Worm (Caenorhabditis elegans): Measurements from ENCODE around the gene K08D9.2.
A peak's percentile ranks its signal among the peaks of the same experiment; 100 is the strongest.

K08D9.2 gene

DNA sequence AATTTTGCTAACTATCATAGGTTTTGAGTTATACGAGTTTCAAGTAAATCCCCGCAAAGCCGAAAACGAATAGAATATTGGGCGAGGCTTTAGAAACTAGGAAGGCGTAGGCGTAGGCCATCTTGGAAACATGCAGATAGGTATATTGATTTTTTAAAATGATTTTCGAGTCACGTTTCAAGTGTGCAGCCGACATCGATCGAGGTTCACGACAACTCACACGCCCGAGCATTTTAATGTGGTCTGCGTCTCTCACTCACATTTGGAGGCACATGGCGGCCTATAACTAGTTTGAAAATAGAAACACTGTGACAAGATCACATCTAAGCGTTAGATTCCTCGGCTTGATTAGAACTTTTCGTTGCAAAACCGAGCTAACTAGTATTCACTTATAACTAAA is at the start of gene K08D9.2:
TSS of gene K08D9.2 (plus strand) at position 301 of the 400 bp plus-strand sequence.
- TF ChIP-seq sma-3 (GFP tag; optimal IDR thresholded peaks at IDR 0.05) = no peak

- TF ChIP-seq ZK546.5 (tag; optimal IDR thresholded peaks at IDR 0.05) (no peak), lin-11 (tag; optimal IDR thresholded peaks at IDR 0.05) (no peak), lin-39 (tag; optimal IDR thresholded peaks at IDR 0.05) (no peak), blmp-1 (tag; optimal IDR thresholded peaks at IDR 0.05; ENCODE audit: insufficient read depth) (no peak), F13H6.1 (tag; optimal IDR thresholded peaks at IDR 0.05) (no peak), nhr-6 (tag; optimal IDR thresholded peaks at IDR 0.05) (no peak), ztf-1 (GFP tag; conservative IDR thresholded peaks at IDR 0.05) (no peak), sma-3 (GFP tag; optimal IDR thresholded peaks at IDR 0.05) (no peak), nhr-11 (tag; optimal IDR thresholded peaks at IDR 0.05) (no peak), elt-3 (tag; optimal IDR thresholded peaks at IDR 0.05) (no peak), ztf-4 (tag; optimal IDR thresholded peaks at IDR 0.05) (no peak), nhr-237 (tag; optimal IDR thresholded peaks at IDR 0.05) (no peak), elt-1 (tag; optimal IDR thresholded peaks at IDR 0.05) (no peak), C34F6.9 (tag; optimal IDR thresholded peaks at IDR 0.05) (no peak), fos-1 (tag; optimal IDR thresholded peaks at IDR 0.05) (no peak), crh-2 (tag; optimal IDR thresholded peaks at IDR 0.05) (no peak), unc-55 (GFP tag; optimal IDR thresholded peaks at IDR 0.05) (no peak), mab-5 (tag; optimal IDR thresholded peaks at IDR 0.05) (no peak), nhr-23 (tag; optimal IDR thresholded peaks at IDR 0.05) (no peak), sma-9 (GFP tag; optimal IDR thresholded peaks at IDR 0.05) (no peak), sma-9 (tag; optimal IDR thresholded peaks at IDR 0.05) (no peak)
Observed at ce11 chrV:3185855-3186254, 41.6 kb upstream of the K08D9.2 start.

DNA sequence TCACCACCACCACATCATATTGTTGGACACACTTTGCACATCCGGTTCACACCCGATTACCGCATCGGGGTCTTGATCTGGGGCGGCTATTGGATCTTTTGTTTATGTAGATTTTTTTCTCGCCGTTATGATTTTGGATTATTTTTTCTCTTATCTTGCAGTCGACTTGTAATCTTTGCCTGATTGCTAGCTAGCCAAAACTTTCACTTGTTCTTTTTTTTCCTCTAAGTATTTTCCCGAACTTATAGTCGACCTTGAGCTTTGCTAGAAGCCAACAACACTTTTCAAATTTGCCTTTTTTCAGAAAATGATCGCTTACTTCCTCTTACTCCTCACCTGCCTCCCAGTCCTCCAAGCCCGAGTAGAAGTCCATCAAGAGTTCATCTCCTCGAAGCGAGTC is 39.4 kb upstream of the K08D9.2 start, which contains the start of gene lag-2:
TSS of gene lag-2 (plus strand) at position 301 of the 400 bp plus-strand sequence.
- TF ChIP-seq mbf-1 (tag; optimal IDR thresholded peaks at IDR 0.05) = no peak
- TF ChIP-seq gmeb-1 (tag; optimal IDR thresholded peaks at IDR 0.05) = no peak
- TF ChIP-seq nhr-12 (tag; optimal IDR thresholded peaks at IDR 0.05) = no peak
- no peak for TF ChIP-seq nhr-237 (tag; optimal IDR thresholded peaks at IDR 0.05)
- TF ChIP-seq mdl-1 (tag; optimal IDR thresholded peaks at IDR 0.05) = no peak
- no peak for TF ChIP-seq Y55F3AM.14 (GFP tag; optimal IDR thresholded peaks at IDR 0.05)
- no peak for TF ChIP-seq crh-2 (tag; optimal IDR thresholded peaks at IDR 0.05)
- no peak for TF ChIP-seq nhr-6 (tag; optimal IDR thresholded peaks at IDR 0.05)
- TF ChIP-seq nhr-77 (tag; optimal IDR thresholded peaks at IDR 0.05) = no peak
- TF ChIP-seq mab-5 (tag; optimal IDR thresholded peaks at IDR 0.05) = no peak
- no peak for TF ChIP-seq sma-3 (GFP tag; optimal IDR thresholded peaks at IDR 0.05)
- no peak for TF ChIP-seq ztf-1 (GFP tag; conservative IDR thresholded peaks at IDR 0.05)
- no peak for TF ChIP-seq aly-2 (tag; optimal IDR thresholded peaks at IDR 0.05)
- no peak for TF ChIP-seq unc-39 (tag; optimal IDR thresholded peaks at IDR 0.05)
- no peak for TF ChIP-seq lsy-2 (tag; optimal IDR thresholded peaks at IDR 0.05)
- no peak for TF ChIP-seq C34F6.9 (tag; optimal IDR thresholded peaks at IDR 0.05)
- TF ChIP-seq alr-1 (tag; optimal IDR thresholded peaks at IDR 0.05) = no peak

DNA sequence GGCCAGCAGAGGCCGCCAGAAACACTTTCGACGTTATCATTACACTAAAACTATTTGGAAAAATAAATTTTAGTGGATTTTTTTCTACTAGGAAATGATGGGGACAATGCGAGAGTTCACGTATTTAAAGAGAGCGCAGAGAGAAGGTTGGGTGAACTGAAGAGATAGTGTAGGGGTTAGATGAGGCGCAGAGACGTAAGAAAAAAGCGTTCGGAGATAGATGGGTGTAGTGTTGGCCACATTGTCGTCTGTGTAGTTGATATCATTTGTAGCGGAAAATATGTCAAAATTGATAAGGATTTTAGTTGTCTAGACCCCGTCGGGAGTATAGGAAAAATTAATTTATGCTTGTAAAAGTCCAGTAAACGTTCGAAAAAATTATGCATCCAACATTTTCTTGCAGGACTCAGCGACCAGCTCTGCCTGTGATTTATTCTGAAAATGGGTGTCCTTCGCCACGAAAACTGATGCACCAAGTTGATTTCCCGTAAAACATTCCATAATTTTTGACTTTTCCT is 34.3 kb upstream of the K08D9.2 start, which contains the start of the genes Y73C8B.3 and Y73C8B.9:
TSS of gene Y73C8B.3 (minus strand) at position 147 of the 518 bp plus-strand sequence.
TSS of gene Y73C8B.9 (plus strand) at position 468 of the 518 bp plus-strand sequence.
- no peak for TF ChIP-seq elt-1 (tag; optimal IDR thresholded peaks at IDR 0.05)
- no peak for TF ChIP-seq aly-2 (tag; optimal IDR thresholded peaks at IDR 0.05)
- no peak for TF ChIP-seq zag-1 (tag; optimal IDR thresholded peaks at IDR 0.05)
- TF ChIP-seq lin-11 (tag; optimal IDR thresholded peaks at IDR 0.05) = no peak
- no peak for TF ChIP-seq snpc-4 (tag; optimal IDR thresholded peaks at IDR 0.05)
- no peak for TF ChIP-seq skn-1 (tag; optimal IDR thresholded peaks at IDR 0.05)
- TF ChIP-seq crh-2 (tag; optimal IDR thresholded peaks at IDR 0.05) = peak; percentile 15
- no peak for TF ChIP-seq unc-55 (GFP tag; optimal IDR thresholded peaks at IDR 0.05)
- TF ChIP-seq ztf-1 (GFP tag; conservative IDR thresholded peaks at IDR 0.05) = no peak
- TF ChIP-seq gmeb-1 (tag; optimal IDR thresholded peaks at IDR 0.05) = peak; percentile 43
- peak; percentile 24 for TF ChIP-seq nhr-25 (tag; optimal IDR thresholded peaks at IDR 0.05)
- no peak for TF ChIP-seq unc-39 (tag; optimal IDR thresholded peaks at IDR 0.05)
- TF ChIP-seq peb-1 (tag; optimal IDR thresholded peaks at IDR 0.05) = no peak
- TF ChIP-seq lin-13 (GFP tag; optimal IDR thresholded peaks at IDR 0.05) = no peak
- peak; percentile 18 for TF ChIP-seq nhr-21 (tag; optimal IDR thresholded peaks at IDR 0.05)
- peak; percentile 22 for TF ChIP-seq sma-3 (GFP tag; optimal IDR thresholded peaks at IDR 0.05)
- no peak for TF ChIP-seq dmd-4 (tag; optimal IDR thresholded peaks at IDR 0.05)
- peak; percentile 7 for TF ChIP-seq F13H6.1 (tag; optimal IDR thresholded peaks at IDR 0.05)
- TF ChIP-seq C34F6.9 (tag; optimal IDR thresholded peaks at IDR 0.05) = no peak
- TF ChIP-seq elt-3 (tag; optimal IDR thresholded peaks at IDR 0.05) = no peak
- no peak for TF ChIP-seq blmp-1 (tag; optimal IDR thresholded peaks at IDR 0.05; ENCODE audit: insufficient read depth)
- TF ChIP-seq lsy-2 (tag; optimal IDR thresholded peaks at IDR 0.05) = no peak
- no peak for TF ChIP-seq ZK546.5 (tag; optimal IDR thresholded peaks at IDR 0.05)
- no peak for TF ChIP-seq ceh-82 (tag; optimal IDR thresholded peaks at IDR 0.05)
- TF ChIP-seq unc-62 (GFP tag; optimal IDR thresholded peaks at IDR 0.05) = no peak
- TF ChIP-seq alr-1 (tag; optimal IDR thresholded peaks at IDR 0.05) = no peak
- no peak for TF ChIP-seq nhr-77 (tag; optimal IDR thresholded peaks at IDR 0.05)
- peak; percentile 77 for TF ChIP-seq sma-9 (GFP tag; optimal IDR thresholded peaks at IDR 0.05)
- TF ChIP-seq sma-9 (tag; optimal IDR thresholded peaks at IDR 0.05) = no peak
- TF ChIP-seq mdl-1 (tag; optimal IDR thresholded peaks at IDR 0.05) = no peak
- peak; percentile 14 for TF ChIP-seq fos-1 (tag; optimal IDR thresholded peaks at IDR 0.05)
- no peak for TF ChIP-seq ztf-4 (tag; optimal IDR thresholded peaks at IDR 0.05)
- no peak for TF ChIP-seq ceh-16 (tag; optimal IDR thresholded peaks at IDR 0.05)
